Fruit fly (Drosophila melanogaster) whole organism, pupa: ENCODE measurements around the gene lace.

Source experiments
- CG10348 ChIP-seq: fragments of 200-800 bp; sonication (Bioruptor generic); IDR thresholded peaks from 2 replicates; pipeline ENCODE4 v1.3.6; 2022; ENCODE audit warnings: missing biosample characterization, missing genetic modification characterization
- CG12605 ChIP-seq: fragments of 200-800 bp; sonication (Bioruptor generic); IDR thresholded peaks from 2 replicates; pipeline ENCODE4 v1.3.6; 2022; ENCODE audit warnings: missing biosample characterization, missing genetic modification characterization
- CG13204 ChIP-seq: fragments of 200-800 bp; sonication (Bioruptor generic); optimal IDR thresholded peaks from 2 replicates; lab custom pipeline; 2018; ENCODE audit warnings: missing biosample characterization, mild to moderate bottlenecking, missing genetic modification characterization, moderate library complexity
- CG14655 ChIP-seq: fragments of 200-800 bp; sonication (Bioruptor generic); optimal IDR thresholded peaks from 3 replicates; lab custom pipeline; 2017; ENCODE audit warnings: mild to moderate bottlenecking, missing biosample characterization, missing genetic modification reagents, missing genetic modification characterization
- CG15710 ChIP-seq: fragments of 200-800 bp; sonication (Bioruptor generic); optimal IDR thresholded peaks from 2 replicates; lab custom pipeline; 2018; ENCODE audit warnings: missing biosample characterization, mild to moderate bottlenecking, missing genetic modification characterization, moderate library complexity
- CG17806 ChIP-seq: fragments of 200-800 bp; sonication (Bioruptor generic); optimal IDR thresholded peaks from 2 replicates; lab custom pipeline; 2018; ENCODE audit warnings: missing biosample characterization, mild to moderate bottlenecking, missing genetic modification characterization, moderate library complexity
- CG32121 ChIP-seq: fragments of 200-800 bp; sonication (Bioruptor generic); IDR thresholded peaks from 2 replicates; pipeline ENCODE4 v1.3.6; 2022; ENCODE audit warnings: missing biosample characterization, missing genetic modification characterization
- CG34367 ChIP-seq: fragments of 200-800 bp; sonication (Bioruptor generic); optimal IDR thresholded peaks from 2 replicates; lab custom pipeline; 2018; ENCODE audit warnings: missing biosample characterization, mild to moderate bottlenecking, missing genetic modification characterization
- CG4496 ChIP-seq: fragments of 200-800 bp; sonication (Bioruptor generic); IDR thresholded peaks from 3 replicates; pipeline ENCODE4 v1.3.6; 2022; ENCODE audit warnings: missing biosample characterization, missing genetic modification characterization
- CG8159 ChIP-seq: fragments of 200-800 bp; sonication (Bioruptor generic); optimal IDR thresholded peaks from 3 replicates; lab custom pipeline; 2018; ENCODE audit warnings: missing biosample characterization, mild to moderate bottlenecking, missing genetic modification characterization, moderate library complexity
- CG8301 ChIP-seq: fragments of 200-800 bp; sonication (Bioruptor generic); optimal IDR thresholded peaks from 2 replicates; lab custom pipeline; 2018; ENCODE audit warnings: missing biosample characterization, mild to moderate bottlenecking, missing genetic modification characterization
- CG9948 ChIP-seq: fragments of 200-800 bp; sonication (Bioruptor generic); optimal IDR thresholded peaks from 2 replicates; lab custom pipeline; 2018; ENCODE audit warnings: missing biosample characterization, mild to moderate bottlenecking, missing genetic modification characterization, moderate library complexity
- D1 ChIP-seq: fragments of 200-800 bp; sonication (Bioruptor generic); optimal IDR thresholded peaks from 2 replicates; lab custom pipeline; 2018; ENCODE audit warnings: missing biosample characterization, mild to moderate bottlenecking, missing genetic modification characterization, moderate library complexity
- EcR ChIP-seq: fragments of 200-800 bp; sonication (Bioruptor generic); optimal IDR thresholded peaks from 3 replicates; lab custom pipeline; 2019; ENCODE audit warnings: missing biosample characterization, missing genetic modification characterization, mild to moderate bottlenecking, moderate library complexity, missing genetic modification reagents
- Ets98B ChIP-seq: fragments of 200-800 bp; sonication (Bioruptor generic); IDR thresholded peaks from 2 replicates; pipeline ENCODE4 v1.3.6; 2022; ENCODE audit warnings: missing biosample characterization, missing genetic modification characterization
- Pif1A ChIP-seq: fragments of 200-800 bp; sonication (Bioruptor generic); optimal IDR thresholded peaks from 3 replicates; lab custom pipeline; 2016; ENCODE audit warnings: missing biosample characterization, missing genetic modification characterization
- Pif1B ChIP-seq: fragments of 200-800 bp; sonication (Bioruptor generic); optimal IDR thresholded peaks from 3 replicates; lab custom pipeline; 2016; ENCODE audit warnings: missing biosample characterization, missing genetic modification characterization
- Snoo ChIP-seq: fragments of 200-800 bp; sonication (Bioruptor generic); optimal IDR thresholded peaks from 3 replicates; lab custom pipeline; 2017; ENCODE audit warnings: missing biosample characterization, mild to moderate bottlenecking, missing genetic modification characterization, inconsistent platforms
- fd96Ca ChIP-seq: fragments of 200-800 bp; sonication (Bioruptor generic); IDR thresholded peaks from 3 replicates; pipeline ENCODE4 v1.3.6; 2022; ENCODE audit warnings: missing biosample characterization, missing genetic modification characterization
- gl ChIP-seq: fragments of 200-800 bp; sonication (Bioruptor generic); optimal IDR thresholded peaks from 2 replicates; lab custom pipeline; 2018; ENCODE audit warnings: missing biosample characterization, mild to moderate bottlenecking, missing genetic modification characterization
- rn ChIP-seq: fragments of 200-800 bp; sonication (Bioruptor generic); IDR thresholded peaks from 2 replicates; pipeline ENCODE4 v1.3.6; 2022; ENCODE audit warnings: missing biosample characterization, missing genetic modification characterization

Gene lace

DNA sequence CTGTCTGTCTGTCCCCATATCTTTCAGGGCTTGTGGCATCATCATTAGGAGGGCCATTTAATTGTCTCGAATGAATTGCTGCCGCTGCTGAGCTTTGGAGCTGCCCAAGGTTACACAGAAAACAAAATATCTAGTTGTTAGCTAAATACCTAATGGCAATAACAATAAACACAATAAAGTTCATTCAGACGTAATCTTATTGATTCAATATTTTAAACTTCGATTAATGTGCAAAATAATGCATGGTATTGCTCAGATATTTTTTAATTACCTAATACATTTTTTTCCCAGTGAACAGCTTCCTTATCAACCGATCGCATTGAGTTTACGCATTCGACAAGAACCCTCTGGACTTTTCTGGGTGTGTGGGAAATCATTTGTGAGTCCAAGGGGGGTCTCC lies 33.8 kb upstream of the lace start:
- TF ChIP-seq CG9948 (tag; lab: Kevin White, UChicago) = peak; percentile 11
- TF ChIP-seq rn (GFP tag; lab: Robert Waterston, UW) = no peak
- TF ChIP-seq, all 21 proteins: peak for 1

DNA sequence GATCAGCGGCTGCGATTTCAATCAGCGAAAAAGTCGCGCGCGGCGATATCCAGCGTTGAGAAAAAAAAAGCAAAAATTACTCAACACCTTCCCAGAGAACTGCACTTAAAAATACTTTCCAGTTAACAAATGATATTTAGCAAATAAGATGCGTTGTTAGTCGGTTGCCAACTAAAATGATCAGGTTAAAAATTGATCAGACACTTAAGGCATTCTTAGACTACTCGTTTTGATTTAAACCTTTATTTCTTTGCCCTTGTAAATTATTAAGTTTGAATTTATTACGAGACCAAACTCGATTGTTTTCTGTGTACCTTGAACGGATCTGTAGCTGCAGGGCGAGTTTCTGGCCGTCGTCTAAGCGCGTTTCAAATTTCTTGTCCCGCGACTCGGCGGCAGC lies 33.0 kb upstream of the lace start:
- TF ChIP-seq CG34367 (no peak), CG4496 (GFP tag; lab: Robert Waterston, UW) (peak; percentile 38; the same call in 1 of the 3 replicates), CG10348 (GFP tag; lab: Robert Waterston, UW) (no peak), CG9948 (tag; lab: Kevin White, UChicago) (peak; percentile 8), gl (no peak), Pif1A (GFP tag; lab: Kevin White, UChicago) (peak; percentile 16), CG17806 (tag; lab: Kevin White, UChicago) (no peak), CG13204 (no peak), CG32121 (GFP tag; lab: Robert Waterston, UW) (peak; percentile 50; the same call in 1 of the 2 replicates), EcR (GFP tag; lab: Kevin White, UChicago) (no peak), Pif1B (GFP tag; lab: Kevin White, UChicago) (no peak), D1 (tag; lab: Kevin White, UChicago) (no peak), CG12605 (GFP tag; lab: Robert Waterston, UW) (peak; percentile 52), CG14655 (GFP tag; lab: Kevin White, UChicago) (peak; percentile 67), Snoo (peak; percentile 5), fd96Ca (GFP tag; lab: Robert Waterston, UW) (no peak), CG15710 (tag; lab: Kevin White, UChicago) (no peak), rn (GFP tag; lab: Robert Waterston, UW) (no peak), CG8301 (tag; lab: Kevin White, UChicago) (peak; percentile 66), Ets98B (GFP tag; lab: Robert Waterston, UW) (0 out of 2 replicates have a peak, but pooled peaks have one; percentile 11), CG8159 (tag; lab: Kevin White, UChicago) (no peak)

DNA sequence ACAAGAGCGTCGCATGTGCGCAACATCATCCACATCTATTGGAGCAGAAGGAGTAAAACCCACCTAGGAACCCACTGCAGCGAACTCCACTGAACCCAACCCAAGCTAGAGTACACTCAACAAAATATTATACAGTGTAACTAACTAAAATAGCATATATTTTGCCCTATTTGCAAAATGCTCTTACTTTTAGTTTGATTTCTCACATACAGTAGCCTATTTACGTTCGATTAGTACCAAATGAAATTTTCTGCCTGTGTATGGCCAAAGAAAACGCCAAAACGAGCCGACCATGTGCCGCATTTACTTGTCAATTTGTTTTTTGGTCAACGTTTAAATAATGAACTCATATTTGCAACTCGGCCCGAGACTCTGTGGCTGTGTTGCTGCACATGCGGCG lies 30.2 kb upstream of the lace start:
- TF ChIP-seq Ets98B (GFP tag; lab: Robert Waterston, UW) (peak; percentile 45; the same call in 1 of the 2 replicates), EcR (GFP tag; lab: Kevin White, UChicago) (no peak), CG17806 (tag; lab: Kevin White, UChicago) (peak; percentile 1), CG13204 (no peak), CG32121 (GFP tag; lab: Robert Waterston, UW) (peak; percentile 33; the same call in 1 of the 2 replicates), CG34367 (no peak), gl (no peak), CG9948 (tag; lab: Kevin White, UChicago) (peak; percentile 32), fd96Ca (GFP tag; lab: Robert Waterston, UW) (peak; percentile 70; the same call in 2 of the 3 replicates), CG14655 (GFP tag; lab: Kevin White, UChicago) (peak; percentile 36), rn (GFP tag; lab: Robert Waterston, UW) (no peak), CG15710 (tag; lab: Kevin White, UChicago) (no peak), CG4496 (GFP tag; lab: Robert Waterston, UW) (peak; percentile 71; the same call in 2 of the 3 replicates), D1 (tag; lab: Kevin White, UChicago) (no peak), Snoo (no peak), CG8301 (tag; lab: Kevin White, UChicago) (peak; percentile 34), CG8159 (tag; lab: Kevin White, UChicago) (no peak), CG12605 (GFP tag; lab: Robert Waterston, UW) (no peak), Pif1A (GFP tag; lab: Kevin White, UChicago) (no peak)
- TF ChIP-seq, all 21 proteins: peak for 8

DNA sequence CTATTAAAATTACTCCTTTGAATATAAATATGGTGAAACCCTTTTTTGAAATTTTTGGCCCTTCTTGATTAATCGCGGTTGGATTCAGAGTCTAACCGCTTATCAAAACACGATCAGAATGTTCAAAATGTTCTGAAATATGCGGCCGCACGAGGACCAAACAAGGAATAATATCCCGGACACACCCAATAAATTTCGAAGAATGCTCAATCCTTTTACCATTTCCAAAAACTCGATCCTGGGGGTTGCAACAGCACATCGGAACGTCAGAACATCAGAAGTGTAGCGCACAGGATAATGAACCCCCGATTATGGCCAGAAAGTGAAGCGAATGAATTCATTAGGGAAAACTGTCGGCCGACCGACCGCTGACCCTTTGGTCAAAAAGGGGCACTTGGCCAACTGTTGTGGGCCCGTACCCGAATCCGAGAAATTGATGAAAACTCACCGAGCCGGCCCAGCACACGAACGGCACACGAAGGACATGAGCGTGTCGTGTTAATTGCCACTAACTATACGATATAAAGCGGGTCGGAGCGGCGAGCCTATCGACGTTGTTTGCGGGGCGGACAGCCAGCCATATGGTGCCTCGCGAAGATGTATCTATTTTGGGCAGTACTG lies 28.3 kb upstream of the lace start:
- TF ChIP-seq CG8301 (tag; lab: Kevin White, UChicago) (no peak), Ets98B (GFP tag; lab: Robert Waterston, UW) (no peak), CG15710 (tag; lab: Kevin White, UChicago) (no peak), D1 (tag; lab: Kevin White, UChicago) (no peak), Pif1A (GFP tag; lab: Kevin White, UChicago) (no peak), CG4496 (GFP tag; lab: Robert Waterston, UW) (no peak), CG34367 (no peak), CG17806 (tag; lab: Kevin White, UChicago) (no peak), CG14655 (GFP tag; lab: Kevin White, UChicago) (no peak), CG8159 (tag; lab: Kevin White, UChicago) (no peak), rn (GFP tag; lab: Robert Waterston, UW) (no peak), CG9948 (tag; lab: Kevin White, UChicago) (no peak), Snoo (no peak), CG12605 (GFP tag; lab: Robert Waterston, UW) (no peak), Pif1B (GFP tag; lab: Kevin White, UChicago) (no peak), CG13204 (no peak), EcR (GFP tag; lab: Kevin White, UChicago) (no peak), fd96Ca (GFP tag; lab: Robert Waterston, UW) (no peak)

DNA sequence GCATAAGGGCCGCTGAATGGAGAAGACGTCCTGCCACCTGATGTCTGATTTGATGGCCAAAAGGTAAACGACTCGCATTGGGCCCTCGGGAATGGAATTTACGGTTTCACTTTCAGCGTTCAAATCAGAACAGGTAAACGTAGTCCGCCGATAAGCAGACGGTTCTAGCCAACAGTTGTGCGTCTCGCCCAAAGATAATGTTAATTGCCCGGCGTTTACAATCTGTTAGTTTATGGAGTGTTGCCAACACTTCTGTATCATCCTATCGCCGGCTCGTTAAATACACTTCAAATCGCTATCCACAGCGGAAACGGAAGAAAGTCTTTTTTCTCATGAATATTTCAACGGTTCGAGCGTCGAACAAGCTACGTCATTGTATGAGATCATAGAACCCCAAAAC lies 27.4 kb upstream of the lace start:
- no peak for TF ChIP-seq Pif1A (GFP tag; lab: Kevin White, UChicago)
- TF ChIP-seq CG14655 (GFP tag; lab: Kevin White, UChicago) = no peak
- TF ChIP-seq CG15710 (tag; lab: Kevin White, UChicago) = no peak
- no peak for TF ChIP-seq CG32121 (GFP tag; lab: Robert Waterston, UW)
- TF ChIP-seq Ets98B (GFP tag; lab: Robert Waterston, UW) = no peak
